Fruit fly (Drosophila melanogaster) whole organism, embryonic: ENCODE measurements around the gene spg.

Experiments
- Aef1 ChIP-seq: fragments of 200-800 bp; sonication (Bioruptor generic); IDR thresholded peaks from 3 replicates; pipeline ENCODE4 v1.3.6; 2022; ENCODE audit warnings: missing biosample characterization, missing genetic modification characterization
- Atf3 ChIP-seq: fragments of 200-800 bp; sonication (Bioruptor generic); optimal IDR thresholded peaks from 3 replicates; lab custom pipeline; 2016; ENCODE audit warnings: missing biosample characterization, missing genetic modification characterization
- BEAF-32 ChIP-seq: fragments of 200-800 bp; sonication (Bioruptor generic); optimal IDR thresholded peaks from 3 replicates; lab custom pipeline; 2017; ENCODE audit warnings: missing biosample characterization, missing genetic modification characterization, mild to moderate bottlenecking, moderate library complexity, missing genetic modification reagents
- CG10366 ChIP-seq: fragments of 200-800 bp; sonication (Bioruptor generic); IDR thresholded peaks from 2 replicates; pipeline ENCODE4 v1.3.6; 2022; ENCODE audit warnings: missing biosample characterization, missing genetic modification characterization
- CG10431 ChIP-seq: fragments of 200-800 bp; sonication (Bioruptor generic); optimal IDR thresholded peaks from 3 replicates; lab custom pipeline; 2018; ENCODE audit warnings: missing biosample characterization, mild to moderate bottlenecking, missing genetic modification characterization
- CG10565 ChIP-seq: fragments of 200-800 bp; sonication (Bioruptor generic); optimal IDR thresholded peaks from 3 replicates; lab custom pipeline; 2016; ENCODE audit warnings: missing biosample characterization, mild to moderate bottlenecking, missing genetic modification characterization
- CG10654 ChIP-seq: fragments of 200-800 bp; sonication (Bioruptor generic); optimal IDR thresholded peaks from 2 replicates; lab custom pipeline; 2016; ENCODE audit warnings: missing biosample characterization, missing genetic modification characterization
- CG10979 ChIP-seq: fragments of 200-800 bp; sonication (Bioruptor generic); optimal IDR thresholded peaks from 2 replicates; lab custom pipeline; 2018; ENCODE audit warnings: missing biosample characterization, mild to moderate bottlenecking, missing genetic modification characterization, moderate library complexity
- CG12071 ChIP-seq: fragments of 200-800 bp; sonication (Bioruptor generic); optimal IDR thresholded peaks from 3 replicates; lab custom pipeline; 2018; ENCODE audit warnings: missing biosample characterization, mild to moderate bottlenecking, missing genetic modification characterization
- CG14667 ChIP-seq: fragments of 200-800 bp; sonication (Bioruptor generic); IDR thresholded peaks from 2 replicates; pipeline ENCODE4 v1.3.6; 2022; ENCODE audit warnings: missing biosample characterization, missing genetic modification characterization
- CG14710 ChIP-seq: fragments of 200-800 bp; sonication (Bioruptor generic); optimal IDR thresholded peaks from 3 replicates; lab custom pipeline; 2019; ENCODE audit warnings: missing biosample characterization, mild to moderate bottlenecking, missing genetic modification characterization, moderate library complexity
- CG17186 ChIP-seq: fragments of 200-800 bp; sonication (Bioruptor generic); optimal IDR thresholded peaks from 3 replicates; lab custom pipeline; 2017; ENCODE audit warnings: missing biosample characterization, missing genetic modification reagents, missing genetic modification characterization
- CG17328 ChIP-seq: fragments of 200-800 bp; sonication (Bioruptor generic); IDR thresholded peaks from 2 replicates; pipeline ENCODE4 v1.3.6; 2022; ENCODE audit warnings: missing biosample characterization, missing genetic modification characterization
- CG17612 ChIP-seq: fragments of 200-800 bp; sonication (Bioruptor generic); IDR thresholded peaks from 2 replicates; pipeline ENCODE4 v1.3.6; 2022; ENCODE audit warnings: missing biosample characterization, missing genetic modification characterization
- CG17802 ChIP-seq: fragments of 200-800 bp; sonication (Bioruptor generic); optimal IDR thresholded peaks from 2 replicates; lab custom pipeline; 2018; ENCODE audit warnings: missing biosample characterization, mild to moderate bottlenecking, missing genetic modification characterization, moderate library complexity
- CG18011 ChIP-seq: fragments of 200-800 bp; sonication (Bioruptor generic); optimal IDR thresholded peaks from 2 replicates; lab custom pipeline; 2017; ENCODE audit warnings: missing biosample characterization, missing genetic modification characterization, mild to moderate bottlenecking, moderate library complexity, missing genotype
- CG18599 ChIP-seq: fragments of 200-800 bp; sonication (Bioruptor generic); optimal IDR thresholded peaks from 3 replicates; lab custom pipeline; 2017; ENCODE audit warnings: missing biosample characterization, missing genetic modification characterization, mild to moderate bottlenecking, moderate library complexity, missing genetic modification reagents
- CG30403 ChIP-seq: fragments of 200-800 bp; sonication (Bioruptor generic); optimal IDR thresholded peaks from 3 replicates; lab custom pipeline; 2016; ENCODE audit warnings: missing biosample characterization, missing genetic modification characterization
- CG3163 ChIP-seq: fragments of 200-800 bp; sonication (Bioruptor generic); optimal IDR thresholded peaks from 3 replicates; lab custom pipeline; 2016; ENCODE audit warnings: missing biosample characterization, missing genetic modification characterization
- CG3281 ChIP-seq: fragments of 200-800 bp; sonication (Bioruptor generic); optimal IDR thresholded peaks from 3 replicates; lab custom pipeline; 2017; ENCODE audit warnings: missing biosample characterization, mild to moderate bottlenecking, missing genetic modification characterization
- CG3407 ChIP-seq: fragments of 200-800 bp; sonication (Bioruptor generic); optimal IDR thresholded peaks from 2 replicates; lab custom pipeline; 2018; ENCODE audit warnings: missing biosample characterization, mild to moderate bottlenecking, missing genetic modification characterization
- CG3847 ChIP-seq: fragments of 200-800 bp; sonication (Bioruptor generic); IDR thresholded peaks from 2 replicates; pipeline ENCODE4 v1.3.6; 2022; ENCODE audit warnings: missing biosample characterization, missing genetic modification characterization
- CG3995 ChIP-seq: fragments of 200-800 bp; sonication (Bioruptor generic); optimal IDR thresholded peaks from 3 replicates; lab custom pipeline; 2016; ENCODE audit warnings: missing biosample characterization, missing genetic modification characterization
- CG4730 ChIP-seq: fragments of 200-800 bp; sonication (Bioruptor generic); IDR thresholded peaks from 2 replicates; pipeline ENCODE4 v1.3.6; 2022; ENCODE audit warnings: missing biosample characterization, missing genetic modification characterization
- CG6813 ChIP-seq: fragments of 200-800 bp; sonication (Bioruptor generic); optimal IDR thresholded peaks from 2 replicates; lab custom pipeline; 2017; ENCODE audit warnings: missing biosample characterization, missing genetic modification characterization, mild to moderate bottlenecking, moderate library complexity, missing genetic modification reagents
- CG7987 ChIP-seq: fragments of 200-800 bp; sonication (Bioruptor generic); optimal IDR thresholded peaks from 2 replicates; lab custom pipeline; 2018; ENCODE audit warnings: missing biosample characterization, mild to moderate bottlenecking, missing genetic modification characterization, moderate library complexity
- CG8388 ChIP-seq: fragments of 200-800 bp; sonication (Bioruptor generic); optimal IDR thresholded peaks from 2 replicates; lab custom pipeline; 2019; ENCODE audit warnings: missing biosample characterization, mild to moderate bottlenecking, missing genetic modification characterization, moderate library complexity
- CHES-1-like ChIP-seq: fragments of 200-800 bp; sonication (Bioruptor generic); optimal IDR thresholded peaks from 2 replicates; lab custom pipeline; 2016; ENCODE audit warnings: missing biosample characterization, missing genetic modification characterization
- Deaf1 ChIP-seq: fragments of 200-800 bp; optimal IDR thresholded peaks from 3 replicates; lab custom pipeline; 2019; ENCODE audit warnings: missing biosample characterization, mild to moderate bottlenecking, missing genetic modification characterization, moderate library complexity
- HHEX ChIP-seq: fragments of 200-800 bp; sonication (Bioruptor generic); optimal IDR thresholded peaks from 3 replicates; lab custom pipeline; 2017; ENCODE audit warnings: missing biosample characterization, mild to moderate bottlenecking, missing genetic modification characterization, missing genetic modification reagents
- Hr39 ChIP-seq: fragments of >200 bp; optimal IDR thresholded peaks from 2 replicates; lab custom pipeline; 2017
- Mad ChIP-seq: fragments of 200-800 bp; sonication (Bioruptor generic); optimal IDR thresholded peaks from 2 replicates; lab custom pipeline; 2016; ENCODE audit warnings: missing biosample characterization, missing genetic modification characterization
- Mrtf ChIP-seq: fragments of 200-800 bp; sonication (Bioruptor generic); IDR thresholded peaks from 3 replicates; pipeline ENCODE4 v1.3.6; 2022; ENCODE audit warnings: missing biosample characterization, missing genetic modification characterization
- Nf-YC ChIP-seq: fragments of 200-800 bp; optimal IDR thresholded peaks from 3 replicates; lab custom pipeline; 2019; ENCODE audit warnings: missing biosample characterization, mild to moderate bottlenecking, missing genetic modification characterization, moderate library complexity
- Optix ChIP-seq: fragments of 200-800 bp; sonication (Bioruptor generic); IDR thresholded peaks from 3 replicates; pipeline ENCODE4 v1.3.6; 2022; ENCODE audit warnings: missing biosample characterization, missing genetic modification characterization
- Sin3A ChIP-seq: fragments of >200 bp; optimal IDR thresholded peaks from 2 replicates; lab custom pipeline; 2018
- ase ChIP-seq: fragments of 200-800 bp; sonication (Bioruptor generic); IDR thresholded peaks from 3 replicates; pipeline ENCODE4 v1.3.6; 2022; ENCODE audit warnings: missing biosample characterization, missing genetic modification characterization
- caup ChIP-seq: fragments of 200-800 bp; sonication (Bioruptor generic); optimal IDR thresholded peaks from 3 replicates; lab custom pipeline; 2017; ENCODE audit warnings: missing biosample characterization, mild to moderate bottlenecking, missing genetic modification characterization, moderate library complexity; ENCODE audit not compliant: severe bottlenecking
- crc ChIP-seq: fragments of 200-800 bp; sonication (Bioruptor generic); optimal IDR thresholded peaks from 2 replicates; lab custom pipeline; 2016; ENCODE audit warnings: missing biosample characterization, missing genetic modification characterization
- dm ChIP-seq: fragments of 200-800 bp; sonication (Bioruptor generic); optimal IDR thresholded peaks from 3 replicates; lab custom pipeline; 2016; ENCODE audit warnings: missing biosample characterization, missing genetic modification characterization
- dmrt11E ChIP-seq: fragments of 200-800 bp; sonication (Bioruptor generic); optimal IDR thresholded peaks from 3 replicates; lab custom pipeline; 2018; ENCODE audit warnings: missing biosample characterization, mild to moderate bottlenecking, missing genetic modification characterization, moderate library complexity
- ems ChIP-seq: fragments of 200-800 bp; sonication (Bioruptor generic); optimal IDR thresholded peaks from 3 replicates; lab custom pipeline; 2016; ENCODE audit warnings: missing biosample characterization, missing genetic modification characterization
- fd102C ChIP-seq: fragments of 200-800 bp; sonication (Bioruptor generic); optimal IDR thresholded peaks from 2 replicates; lab custom pipeline; 2018; ENCODE audit warnings: missing biosample characterization, mild to moderate bottlenecking, missing genetic modification characterization, moderate library complexity
- ftz-f1 ChIP-seq: fragments of 200-800 bp; sonication (Bioruptor generic); optimal IDR thresholded peaks from 2 replicates; lab custom pipeline; 2016; ENCODE audit warnings: missing biosample characterization, missing genetic modification characterization
- gfzf ChIP-seq: fragments of 200-800 bp; sonication (Bioruptor generic); optimal IDR thresholded peaks from 2 replicates; lab custom pipeline; 2016; ENCODE audit warnings: missing biosample characterization, mild to moderate bottlenecking, missing genetic modification characterization, moderate library complexity
- h ChIP-seq: fragments of >200 bp; optimal IDR thresholded peaks from 2 replicates; lab custom pipeline; 2017
- jigr1 ChIP-seq: fragments of 200-800 bp; sonication (Bioruptor generic); IDR thresholded peaks from 3 replicates; pipeline ENCODE4 v1.3.6; 2022; ENCODE audit warnings: missing biosample characterization, missing genetic modification characterization
- pfk ChIP-seq: fragments of 200-800 bp; sonication (Bioruptor generic); optimal IDR thresholded peaks from 2 replicates; lab custom pipeline; 2018; ENCODE audit warnings: missing biosample characterization, mild to moderate bottlenecking, missing genetic modification characterization, moderate library complexity
- schlank ChIP-seq: fragments of 200-800 bp; sonication (Bioruptor generic); optimal IDR thresholded peaks from 2 replicates; lab custom pipeline; 2018; ENCODE audit warnings: missing biosample characterization, mild to moderate bottlenecking, missing genetic modification characterization

Gene spg

dm6 chr3R:28888561-28889426 lies 43.7 kb downstream of the spg start:
- no peak for TF ChIP-seq h (lab: Kevin White, UChicago)
- TF ChIP-seq Atf3 (GFP tag; lab: Kevin White, UChicago), result peak; percentile 70
- TF ChIP-seq Mad (GFP tag; lab: Kevin White, UChicago), result peak; percentile 79
- TF ChIP-seq fd102C (GFP tag; lab: Kevin White, UChicago), result no peak
- TF ChIP-seq ems, result peak; percentile 77
- peak; percentile 43 for TF ChIP-seq dmrt11E (tag; lab: Kevin White, UChicago)
- peak; percentile 79 for TF ChIP-seq CG14710 (tag; lab: Kevin White, UChicago)
- peak; percentile 91 for TF ChIP-seq CG18599 (GFP tag; lab: Kevin White, UChicago)
- no peak for TF ChIP-seq jigr1 (GFP tag; lab: Robert Waterston, UW)
- peak; percentile 34 for TF ChIP-seq pfk (GFP tag; lab: Kevin White, UChicago)
- TF ChIP-seq Nf-YC (tag; lab: Kevin White, UChicago), result peak; percentile 77
- TF ChIP-seq ase (GFP tag; lab: Robert Waterston, UW), result peak; percentile 54; the same call in 1 of the 3 replicates
- peak; percentile 62 for TF ChIP-seq CG6813 (GFP tag; lab: Kevin White, UChicago)
- peak; percentile 62; the same call in 1 of the 2 replicates for TF ChIP-seq CG17612 (GFP tag; lab: Robert Waterston, UW)
- TF ChIP-seq CG17328, result no peak
- TF ChIP-seq gfzf, result peak; percentile 44
- peak; percentile 62 for TF ChIP-seq Sin3A (lab: Kevin White, UChicago)
- peak; percentile 94 for TF ChIP-seq CHES-1-like (GFP tag; lab: Kevin White, UChicago)
- peak; percentile 90 for TF ChIP-seq caup (GFP tag; lab: Kevin White, UChicago)
- peak; percentile 48 for TF ChIP-seq Deaf1 (tag; lab: Kevin White, UChicago)
- TF ChIP-seq CG18011, result peak; percentile 60
- TF ChIP-seq CG3407 (GFP tag; lab: Kevin White, UChicago), result peak; percentile 34
- TF ChIP-seq CG10431 (GFP tag; lab: Kevin White, UChicago), result peak; percentile 33
- peak; percentile 70 for TF ChIP-seq CG17802 (tag; lab: Kevin White, UChicago)
- peak; percentile 87 for TF ChIP-seq CG3847 (GFP tag; lab: Robert Waterston, UW)
- peak; percentile 40; the same call in 1 of the 2 replicates for TF ChIP-seq CG10366
- TF ChIP-seq CG10565 (GFP tag; lab: Kevin White, UChicago), result no peak
- peak; percentile 53 for TF ChIP-seq CG12071 (GFP tag; lab: Kevin White, UChicago)
- TF ChIP-seq CG17186 (GFP tag; lab: Kevin White, UChicago), result peak; percentile 76
- TF ChIP-seq Aef1, result peak; percentile 69
- TF ChIP-seq Optix, result 0 out of 3 replicates have a peak, but pooled peaks have one; percentile 6
- TF ChIP-seq HHEX, result peak; percentile 77
- peak; percentile 67 for TF ChIP-seq CG3995
- TF ChIP-seq dm (GFP tag; lab: Kevin White, UChicago), result peak; percentile 74
- TF ChIP-seq CG4730 (GFP tag; lab: Robert Waterston, UW), result peak; percentile 42; the same call in 1 of the 2 replicates
- TF ChIP-seq CG30403 (GFP tag; lab: Kevin White, UChicago), result peak; percentile 89
- TF ChIP-seq crc, result peak; percentile 72
- TF ChIP-seq CG7987 (GFP tag; lab: Kevin White, UChicago), result peak; percentile 76
- TF ChIP-seq CG3281 (GFP tag; lab: Kevin White, UChicago), result peak; percentile 88
- TF ChIP-seq ftz-f1 (GFP tag; lab: Kevin White, UChicago), result peak; percentile 43
- peak; percentile 64 for TF ChIP-seq CG14667 (GFP tag; lab: Robert Waterston, UW)
- peak; percentile 59 for TF ChIP-seq CG8388 (GFP tag; lab: Kevin White, UChicago)
- TF ChIP-seq BEAF-32 (GFP tag; lab: Kevin White, UChicago), result peak; percentile 39
- TF ChIP-seq CG10654, result peak; percentile 80
- peak; percentile 70 for TF ChIP-seq schlank (tag; lab: Kevin White, UChicago)
- TF ChIP-seq Hr39, result no peak
- TF ChIP-seq Mrtf (GFP tag; lab: Robert Waterston, UW), result peak; percentile 50; the same call in 1 of the 3 replicates
- peak; percentile 68 for TF ChIP-seq CG3163 (GFP tag; lab: Kevin White, UChicago)
- peak; percentile 62 for TF ChIP-seq CG10979
